Fruit fly (Drosophila melanogaster) Kc167 (cell line): ENCODE data around the gene PGRP-SA.

Experiments
- Myc ChIP-seq: fragments of >200 bp; optimal IDR thresholded peaks from 2 replicates; lab custom pipeline; 2017; ENCODE audit warnings: missing external identifiers
- h ChIP-seq: fragments of >200 bp; optimal IDR thresholded peaks from 3 replicates; lab custom pipeline; 2018; ENCODE audit warnings: missing external identifiers
- psq ChIP-seq: fragments of >200 bp; optimal IDR thresholded peaks from 2 replicates; lab custom pipeline; 2017; ENCODE audit warnings: missing external identifiers
- ttk ChIP-seq: sonication (Bioruptor generic); optimal IDR thresholded peaks from 2 replicates; lab custom pipeline; 2017; ENCODE audit warnings: missing external identifiers

DNA sequence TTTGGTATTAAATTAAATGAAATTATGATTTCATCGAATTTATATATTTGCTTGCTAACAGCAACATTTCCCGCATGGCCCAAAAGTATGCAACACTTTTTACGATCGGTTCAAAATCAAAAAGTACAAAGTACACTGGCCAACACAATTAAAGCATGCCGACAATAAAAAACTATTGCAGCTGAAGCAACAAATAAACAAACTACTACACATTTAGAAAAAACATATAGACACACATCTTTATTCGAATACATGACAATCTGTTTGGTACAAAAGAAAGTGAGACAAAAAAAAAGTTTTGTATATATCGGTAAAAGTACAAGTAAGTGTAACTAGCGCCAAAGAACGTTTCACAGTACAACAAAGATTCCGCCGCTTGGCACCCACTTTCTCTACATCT is 6.4 kb upstream of the PGRP-SA start:
- TF ChIP-seq h (no peak), ttk (lab: Kevin White, UChicago) (no peak), psq (lab: Kevin White, UChicago) (no peak), Myc (lab: Kevin White, UChicago) (no peak)
